Worm (Caenorhabditis elegans): ENCODE measurements around the gene tab-1.

- TF ChIP-seq W03F9.2 (tag; optimal IDR thresholded peaks at IDR 0.05), result no peak
- TF ChIP-seq dao-5 (tag; optimal IDR thresholded peaks at IDR 0.05), result no peak
Measured at ce11 chrII:6803024-6803423, at the start of gene tab-1.
